Worm (Caenorhabditis elegans): ENCODE results near the gene ZK105.14.

The ZK105.14 gene

DNA sequence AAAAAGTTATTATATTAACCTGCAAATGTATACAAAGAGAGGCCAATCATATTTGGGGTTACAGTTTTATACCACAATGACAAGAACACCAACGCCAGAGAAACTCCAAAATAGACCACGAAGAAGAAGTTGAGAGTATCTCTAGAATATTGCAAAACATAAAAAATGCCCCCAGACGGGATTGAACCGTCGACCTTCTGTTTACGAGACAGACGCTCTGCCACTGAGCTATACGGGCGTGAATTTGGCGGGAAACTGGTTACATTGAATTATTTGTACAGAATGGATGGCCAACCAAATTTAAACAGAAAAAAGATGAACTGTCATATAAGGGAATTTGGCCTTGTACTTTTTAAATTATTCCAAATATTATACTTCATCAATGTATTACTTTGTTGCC is 8.6 kb upstream of the ZK105.14 start (continued):
- TF ChIP-seq snpc-1.1 (tag; optimal IDR thresholded peaks at IDR 0.05; ENCODE audit: insufficient read depth) = no peak
- TF ChIP-seq snpc-4 (GFP tag; optimal IDR thresholded peaks at IDR 0.05) = peak; percentile 27
- peak in 1 of 4 experiments; percentile 52 for TF ChIP-seq snpc-4 (tag; optimal IDR thresholded peaks at IDR 0.05)
- TF ChIP-seq F57A8.1 (GFP tag; optimal IDR thresholded peaks at IDR 0.05) = no peak
- no peak for TF ChIP-seq attf-6 (GFP tag; IDR thresholded peaks at IDR 0.05)
- TF ChIP-seq Y56A3A.18 (GFP tag; IDR thresholded peaks at IDR 0.05) = no peak
- TF ChIP-seq tbp1 (GFP tag; optimal IDR thresholded peaks at IDR 0.05) = peak; percentile 86
- peak; percentile 23 for TF ChIP-seq somi-1 (GFP tag; optimal IDR thresholded peaks at IDR 0.05)
- TF ChIP-seq ztf-26 (tag; optimal IDR thresholded peaks at IDR 0.05) = no peak
- no peak for TF ChIP-seq ZK185.1 (tag; optimal IDR thresholded peaks at IDR 0.05; ENCODE audit: poor library complexity, severe bottlenecking)
- peak; percentile 42; the same call in 1 of the 2 replicates for TF ChIP-seq hmg-1.2 (GFP tag; IDR thresholded peaks at IDR 0.05)
- peak; percentile 8; the same call in 1 of the 2 replicates for TF ChIP-seq F33H1.4 (GFP tag; IDR thresholded peaks at IDR 0.05)

DNA sequence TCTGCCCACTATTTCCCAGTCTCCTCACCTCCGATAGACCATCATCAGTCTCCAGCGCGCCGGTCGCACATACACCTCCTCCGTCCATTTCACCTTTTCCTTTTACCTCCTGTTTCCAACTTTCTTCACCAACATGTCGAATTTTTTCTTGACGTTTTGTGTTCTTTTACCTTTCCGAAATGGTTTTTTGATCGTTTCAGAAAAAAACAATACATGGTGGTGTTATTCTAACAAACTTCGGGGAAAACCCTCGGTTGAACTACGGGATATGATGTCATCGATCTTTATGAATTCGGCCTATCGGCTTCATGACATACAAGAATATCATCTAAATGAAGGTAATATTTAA is 6.8 kb upstream of the ZK105.14 start, which contains the start of gene Y97E10C.1:
Gene Y97E10C.1 (plus strand): TSS at position 201 of the 349 bp plus-strand sequence.
- TF ChIP-seq atf-7 (tag; optimal IDR thresholded peaks at IDR 0.05) (no peak), athp-1 (tag; optimal IDR thresholded peaks at IDR 0.05) (no peak), tlf-1 (GFP tag; optimal IDR thresholded peaks at IDR 0.05) (no peak), F33H1.4 (GFP tag; IDR thresholded peaks at IDR 0.05) (no peak), B0336.3 (GFP tag; IDR thresholded peaks at IDR 0.05) (no peak), lin-35 (GFP tag; optimal IDR thresholded peaks at IDR 0.05) (no peak), ekl-4 (GFP tag; IDR thresholded peaks at IDR 0.05) (no peak), bed-2 (GFP tag; IDR thresholded peaks at IDR 0.05) (no peak), zfh-2 (GFP tag; conservative IDR thresholded peaks at IDR 0.05) (no peak), ceh-100 (GFP tag; IDR thresholded peaks at IDR 0.05) (no peak)

DNA sequence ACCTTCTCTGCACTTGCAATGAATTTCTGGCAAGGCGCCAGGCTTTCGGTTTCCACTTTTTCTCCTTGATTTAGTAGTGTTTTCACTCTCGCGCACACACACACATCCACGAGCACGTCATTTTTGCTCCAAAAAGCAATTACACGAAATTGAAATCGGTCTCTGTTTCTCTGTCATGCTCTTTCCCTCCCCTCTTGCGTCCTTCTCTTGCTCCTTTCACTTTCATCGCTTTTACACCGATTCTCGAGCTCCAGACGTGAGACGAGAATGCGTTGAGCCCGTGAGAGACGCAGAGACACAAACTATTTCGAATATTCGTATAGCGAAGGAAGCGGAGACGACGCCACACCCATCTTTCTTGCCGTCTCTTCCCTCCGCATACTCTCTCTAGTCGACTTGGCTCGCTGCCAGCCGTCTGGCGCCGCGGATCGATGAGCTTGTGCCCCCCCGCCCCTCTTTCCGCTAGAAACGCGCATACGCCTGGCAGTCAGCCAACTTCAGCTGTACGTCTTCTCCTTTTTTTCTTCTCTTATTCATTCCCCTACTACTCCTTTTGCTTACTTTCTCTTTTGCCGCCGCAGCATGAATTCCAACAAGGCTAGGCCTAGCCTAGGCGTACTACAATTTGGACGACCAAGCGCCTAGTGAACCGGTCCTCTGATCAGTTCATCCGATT is 6.3 kb upstream of the ZK105.14 start:
- peak; percentile 39 for TF ChIP-seq chd-7 (tag; optimal IDR thresholded peaks at IDR 0.05)
- no peak for TF ChIP-seq ekl-4 (GFP tag; IDR thresholded peaks at IDR 0.05)
- peak; percentile 74; the same call in 1 of the 2 replicates for TF ChIP-seq nfyb-1 (GFP tag; IDR thresholded peaks at IDR 0.05)
- no peak for TF ChIP-seq B0019.2 (GFP tag; conservative IDR thresholded peaks at IDR 0.05)
- TF ChIP-seq athp-1 (tag; optimal IDR thresholded peaks at IDR 0.05) = peak; percentile 22
- 0 out of 2 replicates have a peak, but pooled peaks have one; percentile 46 for TF ChIP-seq K11D2.4 (GFP tag; IDR thresholded peaks at IDR 0.05)
- no peak for TF ChIP-seq nfya-2 (GFP tag; IDR thresholded peaks at IDR 0.05)
- no peak for TF ChIP-seq madf-3 (GFP tag; IDR thresholded peaks at IDR 0.05)
- peak; percentile 83 for TF ChIP-seq lin-40 (tag; optimal IDR thresholded peaks at IDR 0.05)
- TF ChIP-seq ceh-40 (GFP tag; IDR thresholded peaks at IDR 0.05) = no peak
- TF ChIP-seq rec-8 (tag; optimal IDR thresholded peaks at IDR 0.05) = no peak
- TF ChIP-seq attf-5 (GFP tag; optimal IDR thresholded peaks at IDR 0.05) = peak; percentile 53
- peak; percentile 78; the same call in 1 of the 2 replicates for TF ChIP-seq egrh-3 (GFP tag; IDR thresholded peaks at IDR 0.05)
- peak; percentile 94 for TF ChIP-seq K12H6.12 (tag; optimal IDR thresholded peaks at IDR 0.05)
- no peak for TF ChIP-seq F22D6.2 (tag; optimal IDR thresholded peaks at IDR 0.05)
- TF ChIP-seq cebp-1 (GFP tag; IDR thresholded peaks at IDR 0.05) = no peak
- peak; percentile 80 for TF ChIP-seq cebp-1 (tag; optimal IDR thresholded peaks at IDR 0.05)
- peak; percentile 81 for TF ChIP-seq atf-7 (tag; optimal IDR thresholded peaks at IDR 0.05)
- TF ChIP-seq mcd-1 (GFP tag; IDR thresholded peaks at IDR 0.05) = peak; percentile 67
- TF ChIP-seq let-607 (tag; optimal IDR thresholded peaks at IDR 0.05) = peak; percentile 2 to 23
- peak; percentile 34 for TF ChIP-seq madf-10 (tag; optimal IDR thresholded peaks at IDR 0.05)
- no peak for TF ChIP-seq snpc-4 (GFP tag; optimal IDR thresholded peaks at IDR 0.05)
- peak in 2 of 4 experiments; percentile 22 to 54 for TF ChIP-seq snpc-4 (tag; optimal IDR thresholded peaks at IDR 0.05)
- peak; percentile 43; the same call in 1 of the 2 replicates for TF ChIP-seq dox-1 (GFP tag; IDR thresholded peaks at IDR 0.05)
- no peak for TF ChIP-seq ceh-58 (GFP tag; IDR thresholded peaks at IDR 0.05)
- no peak for TF ChIP-seq ZK185.1 (tag; optimal IDR thresholded peaks at IDR 0.05; ENCODE audit: poor library complexity, severe bottlenecking)
- TF ChIP-seq lsl-1 (GFP tag; optimal IDR thresholded peaks at IDR 0.05) = no peak
- TF ChIP-seq akir-1 (GFP tag; optimal IDR thresholded peaks at IDR 0.05) = no peak
